Worm (Caenorhabditis elegans): ENCODE data around the gene T02G5.15.

T02G5.15 gene

DNA sequence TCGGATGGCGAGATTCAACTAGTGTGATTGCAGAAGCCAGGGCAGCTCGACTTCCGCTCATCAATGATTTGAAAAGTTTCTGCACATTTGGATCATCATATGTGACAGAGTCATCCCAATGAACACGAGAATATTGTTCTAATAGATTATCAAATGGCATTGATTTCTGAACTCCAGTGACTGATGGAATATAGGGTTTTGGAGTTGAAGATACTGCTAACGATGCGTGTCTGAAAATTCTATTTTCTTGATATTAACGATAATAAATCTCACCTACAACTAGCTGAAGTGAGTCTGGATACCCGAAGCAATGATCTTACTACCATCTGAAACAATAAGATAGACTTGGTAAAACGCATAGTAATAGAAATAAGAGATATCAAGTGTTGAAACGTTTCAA, 16.7 kb downstream of the T02G5.15 start, which contains the start of gene mmaa-1 (continued):
- no peak for TF ChIP-seq F33H1.4 (GFP tag; IDR thresholded peaks at IDR 0.05)
- no peak for TF ChIP-seq B0261.1 (tag; optimal IDR thresholded peaks at IDR 0.05)
- TF ChIP-seq repo-1 (tag; optimal IDR thresholded peaks at IDR 0.05), result peak; percentile 71
- no peak for TF ChIP-seq lsy-27 (tag; optimal IDR thresholded peaks at IDR 0.05; ENCODE audit: borderline replicate concordance, insufficient read depth)
- TF ChIP-seq ceh-91 (GFP tag; IDR thresholded peaks at IDR 0.05), result no peak
- TF ChIP-seq nhr-80 (tag; optimal IDR thresholded peaks at IDR 0.05), result no peak
- TF ChIP-seq T26A5.8 (tag; optimal IDR thresholded peaks at IDR 0.05), result no peak
- TF ChIP-seq ztf-18 (tag; optimal IDR thresholded peaks at IDR 0.05), result no peak
- TF ChIP-seq snpc-1.3 (tag; optimal IDR thresholded peaks at IDR 0.05; ENCODE audit: insufficient read depth), result no peak
- TF ChIP-seq nhr-27 (tag; optimal IDR thresholded peaks at IDR 0.05), result no peak
- no peak for TF ChIP-seq lin-54 (GFP tag; optimal IDR thresholded peaks at IDR 0.05)
- TF ChIP-seq rcor-1 (GFP tag; IDR thresholded peaks at IDR 0.05), result no peak
- TF ChIP-seq tlf-1 (GFP tag; optimal IDR thresholded peaks at IDR 0.05), result no peak
- TF ChIP-seq nfyb-1 (GFP tag; IDR thresholded peaks at IDR 0.05), result peak; percentile 51; the same call in 1 of the 2 replicates
- TF ChIP-seq madf-8 (GFP tag; conservative IDR thresholded peaks at IDR 0.05), result no peak
- no peak for TF ChIP-seq attf-6 (GFP tag; IDR thresholded peaks at IDR 0.05)
- TF ChIP-seq nhr-120 (GFP tag; IDR thresholded peaks at IDR 0.05), result no peak
- no peak for TF ChIP-seq hlh-26 (GFP tag; conservative IDR thresholded peaks at IDR 0.05)
- TF ChIP-seq efl-1 (GFP tag; optimal IDR thresholded peaks at IDR 0.05), result no peak
- TF ChIP-seq attf-5 (GFP tag; optimal IDR thresholded peaks at IDR 0.05), result no peak
- no peak for TF ChIP-seq F57A8.1 (GFP tag; optimal IDR thresholded peaks at IDR 0.05)
- TF ChIP-seq hrde-1 (tag; optimal IDR thresholded peaks at IDR 0.05; ENCODE audit: borderline replicate concordance), result no peak
- no peak for TF ChIP-seq egl-18 (GFP tag; IDR thresholded peaks at IDR 0.05)
- no peak for TF ChIP-seq mxl-1 (tag; optimal IDR thresholded peaks at IDR 0.05)
- no peak for TF ChIP-seq F49E8.2 (tag; optimal IDR thresholded peaks at IDR 0.05; ENCODE audit: insufficient read depth)
- no peak for TF ChIP-seq snpc-3.4 (tag; optimal IDR thresholded peaks at IDR 0.05)
- no peak for TF ChIP-seq hsf-1 (GFP tag; IDR thresholded peaks at IDR 0.05)
- no peak for TF ChIP-seq tbx-9 (tag; optimal IDR thresholded peaks at IDR 0.05; ENCODE audit: borderline replicate concordance)
- no peak for TF ChIP-seq tbp1 (GFP tag; optimal IDR thresholded peaks at IDR 0.05)
- no peak for TF ChIP-seq aptf-3 (GFP tag; IDR thresholded peaks at IDR 0.05)
- no peak for TF ChIP-seq K12H6.12 (tag; optimal IDR thresholded peaks at IDR 0.05)
- TF ChIP-seq ceh-100 (GFP tag; IDR thresholded peaks at IDR 0.05), result no peak
- no peak for TF ChIP-seq madf-3 (GFP tag; IDR thresholded peaks at IDR 0.05)
- TF ChIP-seq madf-10 (tag; optimal IDR thresholded peaks at IDR 0.05), result peak; percentile 3
- no peak for TF ChIP-seq ztf-25 (GFP tag; IDR thresholded peaks at IDR 0.05)
- no peak for TF ChIP-seq ZK185.1 (tag; optimal IDR thresholded peaks at IDR 0.05; ENCODE audit: poor library complexity, severe bottlenecking)
- no peak for TF ChIP-seq somi-1 (GFP tag; optimal IDR thresholded peaks at IDR 0.05)
- no peak for TF ChIP-seq egrh-3 (GFP tag; IDR thresholded peaks at IDR 0.05)
- no peak for TF ChIP-seq attf-3 (GFP tag; conservative IDR thresholded peaks at IDR 0.05)
- TF ChIP-seq ceh-40 (GFP tag; IDR thresholded peaks at IDR 0.05), result no peak
- no peak for TF ChIP-seq F57C9.4 (tag; optimal IDR thresholded peaks at IDR 0.05)
- no peak for TF ChIP-seq atf-7 (tag; optimal IDR thresholded peaks at IDR 0.05)
- TF ChIP-seq lin-35 (GFP tag; optimal IDR thresholded peaks at IDR 0.05), result no peak
- no peak for TF ChIP-seq lir-1 (GFP tag; conservative IDR thresholded peaks at IDR 0.05)
- TF ChIP-seq Y56A3A.18 (GFP tag; IDR thresholded peaks at IDR 0.05), result peak; percentile 78; the same call in 1 of the 2 replicates
- no peak for TF ChIP-seq F23B12.7 (tag; optimal IDR thresholded peaks at IDR 0.05; ENCODE audit: insufficient read depth)
- TF ChIP-seq hmg-20 (GFP tag; IDR thresholded peaks at IDR 0.05), result no peak
- no peak for TF ChIP-seq sdz-38 (tag; optimal IDR thresholded peaks at IDR 0.05)
- TF ChIP-seq mel-28 (tag; optimal IDR thresholded peaks at IDR 0.05; ENCODE audit: borderline replicate concordance), result no peak
